Fruit fly (Drosophila melanogaster): ENCODE measurements around the gene CG31697.

Gene CG31697

dm6 chr2L:19530092-19530491 is 5.2 kb upstream of the CG31697 start, which contains the start of gene CG10165 (continued):
- no peak for TF ChIP-seq ase (GFP tag; IDR thresholded peaks at IDR 0.05)
- TF ChIP-seq CG34422 (GFP tag; IDR thresholded peaks at IDR 0.05): peak; percentile 36; the same call in 1 of the 3 replicates
- no peak for TF ChIP-seq CG15696 (tag; optimal IDR thresholded peaks at IDR 0.05)
- TF ChIP-seq croc (GFP tag; conservative IDR thresholded peaks at IDR 0.05): no peak
- no peak for TF ChIP-seq nmo (GFP tag; optimal IDR thresholded peaks at IDR 0.05)
- peak; percentile 16 for TF ChIP-seq CG1603 (tag; optimal IDR thresholded peaks at IDR 0.05)
- peak; percentile 83 for TF ChIP-seq MBD-R2 (GFP tag; IDR thresholded peaks at IDR 0.05)
- TF ChIP-seq ac (GFP tag; optimal IDR thresholded peaks at IDR 0.05): no peak
- no peak for TF ChIP-seq CG6854 (GFP tag; optimal IDR thresholded peaks at IDR 0.05)
- no peak for TF ChIP-seq CG34224 (GFP tag; IDR thresholded peaks at IDR 0.05; ENCODE audit: partially characterized antibody)
- TF ChIP-seq CG7839 (tag; optimal IDR thresholded peaks at IDR 0.05): no peak
- TF ChIP-seq CG43689 (GFP tag; IDR thresholded peaks at IDR 0.05): no peak
- TF ChIP-seq crol (GFP tag; IDR thresholded peaks at IDR 0.05): no peak
- no peak for TF ChIP-seq lola (GFP tag; optimal IDR thresholded peaks at IDR 0.05)
- no peak for TF ChIP-seq CG12942 (GFP tag; optimal IDR thresholded peaks at IDR 0.05)
- TF ChIP-seq CG17328 (GFP tag; IDR thresholded peaks at IDR 0.05): no peak
- TF ChIP-seq mirr (GFP tag; optimal IDR thresholded peaks at IDR 0.05): no peak
- TF ChIP-seq CG18619 (GFP tag; optimal IDR thresholded peaks at IDR 0.05): no peak
- TF ChIP-seq CG10321 (GFP tag; IDR thresholded peaks at IDR 0.05): no peak
- TF ChIP-seq CG18476 (GFP tag; optimal IDR thresholded peaks at IDR 0.05): no peak
- TF ChIP-seq CG32767 (GFP tag; IDR thresholded peaks at IDR 0.05): no peak
- TF ChIP-seq CoRest (tag; optimal IDR thresholded peaks at IDR 0.05): peak; percentile 4
- no peak for TF ChIP-seq CG12104 (GFP tag; optimal IDR thresholded peaks at IDR 0.05)
- TF ChIP-seq lbe (GFP tag; optimal IDR thresholded peaks at IDR 0.05): peak; percentile 19
- TF ChIP-seq sob (GFP tag; IDR thresholded peaks at IDR 0.05): peak; percentile 5; the same call in 1 of the 2 replicates
- TF ChIP-seq Meics (GFP tag; optimal IDR thresholded peaks at IDR 0.05): no peak
- TF ChIP-seq stwl (tag; optimal IDR thresholded peaks at IDR 0.05): peak; percentile 49
- TF ChIP-seq Mad (GFP tag; optimal IDR thresholded peaks at IDR 0.05): no peak
- no peak for TF ChIP-seq slbo (GFP tag; IDR thresholded peaks at IDR 0.05)
- TF ChIP-seq CG4617 (GFP tag; optimal IDR thresholded peaks at IDR 0.05; ENCODE audit: borderline replicate concordance): peak; percentile 3
- TF ChIP-seq CG31388 (GFP tag; optimal IDR thresholded peaks at IDR 0.05): no peak
- no peak for TF ChIP-seq Side (GFP tag; optimal IDR thresholded peaks at IDR 0.05)
- TF ChIP-seq Scr (GFP tag; IDR thresholded peaks at IDR 0.05; ENCODE audit: partially characterized antibody): no peak
- no peak for TF ChIP-seq CG2889 (GFP tag; IDR thresholded peaks at IDR 0.05)
- peak; percentile 56 for TF ChIP-seq zen (tag; optimal IDR thresholded peaks at IDR 0.05)
- no peak for TF ChIP-seq lmd (GFP tag; IDR thresholded peaks at IDR 0.05)
- TF ChIP-seq Sox102F (GFP tag; optimal IDR thresholded peaks at IDR 0.05): no peak
- no peak for TF ChIP-seq Fer3 (tag; optimal IDR thresholded peaks at IDR 0.05)
- TF ChIP-seq CG3726 (GFP tag; IDR thresholded peaks at IDR 0.05): no peak
- no peak for TF ChIP-seq Oaz (GFP tag; IDR thresholded peaks at IDR 0.05)
- TF ChIP-seq Myb (GFP tag; optimal IDR thresholded peaks at IDR 0.05): peak; percentile 96
- TF ChIP-seq CG12236 (GFP tag; optimal IDR thresholded peaks at IDR 0.05): no peak
- no peak for TF ChIP-seq CG6683 (GFP tag; optimal IDR thresholded peaks at IDR 0.05)
- TF ChIP-seq CG11456 (GFP tag; IDR thresholded peaks at IDR 0.05): no peak
- no peak for TF ChIP-seq kni (GFP tag; optimal IDR thresholded peaks at IDR 0.05)
- no peak for TF ChIP-seq CG16813 (GFP tag; IDR thresholded peaks at IDR 0.05; ENCODE audit: partially characterized antibody)
- TF ChIP-seq onecut (GFP tag; IDR thresholded peaks at IDR 0.05): no peak
- TF ChIP-seq Tbp (GFP tag; optimal IDR thresholded peaks at IDR 0.05): no peak
- TF ChIP-seq CG7357 (GFP tag; IDR thresholded peaks at IDR 0.05): no peak
- TF ChIP-seq exex (tag; optimal IDR thresholded peaks at IDR 0.05): peak; percentile 57
- TF ChIP-seq CG2712 (tag; optimal IDR thresholded peaks at IDR 0.05): no peak
- no peak for TF ChIP-seq abd-A (tag; optimal IDR thresholded peaks at IDR 0.05)

Measured in whole organism, embryonic.